Worm (Caenorhabditis elegans) whole organism, L4 larva: Measurements from ENCODE around the gene C27B7.7.

Experiments
- F10B5.3 ChIP-seq: sonication (generic microtip); optimal IDR thresholded peaks from 2 replicates; lab custom pipeline; 2016; ENCODE audit warnings: mild to moderate bottlenecking, missing genetic modification characterization, missing compliant biosample characterization
- F26F4.8 ChIP-seq: fragments of 200-800 bp; sonication (Bioruptor generic); conservative IDR thresholded peaks from 2 replicates; pipeline ENCODE4 v1.3.6; 2022; ENCODE audit warnings: missing genetic modification characterization, missing compliant biosample characterization
- F37D6.2 ChIP-seq: sonication (generic microtip); optimal IDR thresholded peaks from 2 replicates; lab custom pipeline; 2016; ENCODE audit warnings: mild to moderate bottlenecking, missing genetic modification characterization, missing compliant biosample characterization
- R02D3.7 ChIP-seq: fragments of 150-350 bp; sonication (generic microtip); optimal IDR thresholded peaks from 3 replicates; lab custom pipeline; 2014; ENCODE audit warnings: missing biosample characterization, missing genetic modification characterization
- Y105C5A.15 ChIP-seq: fragments of 200-800 bp; sonication (Bioruptor generic); IDR thresholded peaks from 2 replicates; pipeline ENCODE4 v1.3.6; 2022; ENCODE audit warnings: missing genetic modification characterization, missing compliant biosample characterization
- Y5F2A.4 ChIP-seq: fragments of 200-800 bp; sonication (Bioruptor generic); optimal IDR thresholded peaks from 2 replicates; lab custom pipeline; 2018; ENCODE audit warnings: mild to moderate bottlenecking, missing genetic modification characterization, missing compliant biosample characterization
- Y75B8A.6 ChIP-seq: fragments of 200-800 bp; sonication (Bioruptor generic); IDR thresholded peaks from 2 replicates; pipeline ENCODE4 v1.3.6; 2022; ENCODE audit warnings: missing genetic modification reagents, missing genetic modification characterization, missing compliant biosample characterization
- ZK546.5 ChIP-seq, 2 experiments: sonication (generic microtip); optimal IDR thresholded peaks; 2 replicates each; lab custom pipeline; 2017; ENCODE audit warnings: missing biosample characterization in 2 of 2, missing genetic modification characterization in 2 of 2
- arid-1 ChIP-seq: fragments of 200-800 bp; sonication (Bioruptor generic); conservative IDR thresholded peaks from 2 replicates; pipeline ENCODE4 v1.3.6; 2022; ENCODE audit warnings: missing genetic modification reagents, missing genetic modification characterization, missing compliant biosample characterization
- ceh-28 ChIP-seq: fragments of 150-350 bp; optimal IDR thresholded peaks from 2 replicates; lab custom pipeline; 2014; ENCODE audit warnings: missing biosample characterization, missing genetic modification reagents, missing genetic modification characterization
- ceh-32 ChIP-seq: sonication (generic microtip); optimal IDR thresholded peaks from 2 replicates; lab custom pipeline; 2016; ENCODE audit warnings: mild to moderate bottlenecking, missing genetic modification characterization, missing compliant biosample characterization; ENCODE audit not compliant: poor library complexity
- cey-2 ChIP-seq: sonication (generic microtip); optimal IDR thresholded peaks from 3 replicates; lab custom pipeline; 2017; ENCODE audit warnings: missing genetic modification characterization, mild to moderate bottlenecking, missing compliant biosample characterization, antibody characterized with exemption, borderline replicate concordance; ENCODE audit not compliant: insufficient read depth
- daf-16 ChIP-seq, 3 experiments: sonication (generic microtip); optimal IDR thresholded peaks; 2 replicates each; lab custom pipeline; 2016 to 2017; ENCODE audit warnings: missing genetic modification characterization in 3 of 3, missing genetic modification reagents in 3 of 3, mild to moderate bottlenecking in 2 of 3, missing compliant biosample characterization in 2 of 3, missing biosample characterization in 1 of 3, moderate library complexity in 1 of 3
- daf-8 ChIP-seq: fragments of 200-800 bp; sonication (Bioruptor generic); IDR thresholded peaks from 2 replicates; pipeline ENCODE4 v1.3.6; 2022; ENCODE audit warnings: missing genetic modification characterization, missing compliant biosample characterization
- dpl-1 ChIP-seq: fragments of 150-350 bp; optimal IDR thresholded peaks from 2 replicates; lab custom pipeline; 2014; ENCODE audit warnings: missing biosample characterization, missing genetic modification reagents, missing genetic modification characterization
- duxl-1 ChIP-seq: sonication (generic microtip); optimal IDR thresholded peaks from 2 replicates; lab custom pipeline; 2016; ENCODE audit warnings: mild to moderate bottlenecking, missing genetic modification characterization, moderate library complexity, missing compliant biosample characterization; ENCODE audit not compliant: poor library complexity
- dve-1 ChIP-seq: sonication (generic microtip); optimal IDR thresholded peaks from 2 replicates; lab custom pipeline; 2017; ENCODE audit warnings: antibody characterized with exemption, mild to moderate bottlenecking, missing genetic modification characterization, missing compliant biosample characterization; ENCODE audit not compliant: insufficient read depth
- egl-43 ChIP-seq: fragments of 200-800 bp; sonication (Bioruptor generic); IDR thresholded peaks from 2 replicates; pipeline ENCODE4 v1.3.6; 2022; ENCODE audit warnings: missing genetic modification reagents, missing genetic modification characterization, missing compliant biosample characterization
- fos-1 ChIP-seq: fragments of 150-350 bp; optimal IDR thresholded peaks from 2 replicates; lab custom pipeline; 2014; ENCODE audit warnings: missing biosample characterization, missing genetic modification characterization
- hlh-11 ChIP-seq: fragments of 200-800 bp; sonication (Bioruptor generic); optimal IDR thresholded peaks from 2 replicates; lab custom pipeline; 2018; ENCODE audit warnings: mild to moderate bottlenecking, missing genetic modification characterization, missing compliant biosample characterization
- hmg-1.1 ChIP-seq: fragments of 200-800 bp; sonication (Bioruptor generic); IDR thresholded peaks from 2 replicates; pipeline ENCODE4 v1.3.6; 2022; ENCODE audit warnings: missing genetic modification reagents, missing genetic modification characterization, missing compliant biosample characterization
- lim-7 ChIP-seq: fragments of 200-800 bp; sonication (Bioruptor generic); IDR thresholded peaks from 2 replicates; pipeline ENCODE4 v1.3.6; 2022; ENCODE audit warnings: missing genetic modification characterization, missing compliant biosample characterization
- lin-1 ChIP-seq: fragments of 200-800 bp; sonication (Bioruptor generic); IDR thresholded peaks from 2 replicates; pipeline ENCODE4 v1.3.6; 2022; ENCODE audit warnings: missing genetic modification reagents, missing genetic modification characterization, missing compliant biosample characterization
- lin-13 ChIP-seq: fragments of 150-350 bp; optimal IDR thresholded peaks from 2 replicates; lab custom pipeline; 2014; ENCODE audit warnings: missing biosample characterization, missing genetic modification reagents, missing genetic modification characterization
- lir-3 ChIP-seq: sonication (generic microtip); optimal IDR thresholded peaks from 2 replicates; lab custom pipeline; 2016; ENCODE audit warnings: mild to moderate bottlenecking, missing genetic modification characterization, missing compliant biosample characterization
- madf-9 ChIP-seq: fragments of 200-800 bp; sonication (Bioruptor generic); conservative IDR thresholded peaks from 2 replicates; pipeline ENCODE4 v1.3.6; 2022; ENCODE audit warnings: missing genetic modification reagents, missing genetic modification characterization, missing compliant biosample characterization
- mep-1 ChIP-seq: fragments of 150-350 bp; sonication (generic microtip); optimal IDR thresholded peaks from 3 replicates; lab custom pipeline; 2014; ENCODE audit warnings: missing biosample characterization, missing genetic modification characterization
- mes-2 ChIP-seq: sonication (generic microtip); optimal IDR thresholded peaks from 2 replicates; lab custom pipeline; 2016; ENCODE audit warnings: missing genotype, mild to moderate bottlenecking, missing genetic modification characterization, missing compliant biosample characterization; ENCODE audit not compliant: poor library complexity, severe bottlenecking
- nhr-102 ChIP-seq: sonication (generic microtip); optimal IDR thresholded peaks from 2 replicates; lab custom pipeline; 2016; ENCODE audit warnings: mild to moderate bottlenecking, missing genetic modification characterization, moderate library complexity, missing compliant biosample characterization
- nhr-111 ChIP-seq: fragments of 200-800 bp; sonication (Bioruptor generic); optimal IDR thresholded peaks from 2 replicates; lab custom pipeline; 2018; ENCODE audit warnings: mild to moderate bottlenecking, missing genetic modification characterization, missing compliant biosample characterization
- nhr-28 ChIP-seq: fragments of 150-350 bp; optimal IDR thresholded peaks from 2 replicates; lab custom pipeline; 2014; ENCODE audit warnings: missing biosample characterization, missing genetic modification characterization
- nhr-42 ChIP-seq: fragments of 200-800 bp; sonication (Bioruptor generic); IDR thresholded peaks from 2 replicates; pipeline ENCODE4 v1.3.6; 2022; ENCODE audit warnings: missing genetic modification characterization, missing compliant biosample characterization
- nhr-76 ChIP-seq: fragments of 150-350 bp; optimal IDR thresholded peaks from 2 replicates; lab custom pipeline; 2014; ENCODE audit warnings: missing biosample characterization, missing genetic modification characterization
- pha-4 ChIP-seq, 2 experiments: fragments of 150-350 bp in 1 of 2; fragments of 200-800 bp in 1 of 2; sonication (Bioruptor generic) in 1 of 2; IDR thresholded peaks in 1 of 2; optimal IDR thresholded peaks in 1 of 2; 2 replicates each; pipeline versions ENCODE4 v1.3.6 to Lab custom; 2014 to 2022; ENCODE audit warnings: missing genetic modification characterization in 2 of 2, missing genetic modification reagents in 2 of 2, missing biosample characterization in 1 of 2, missing compliant biosample characterization in 1 of 2
- pqm-1 ChIP-seq: sonication (generic microtip); optimal IDR thresholded peaks from 2 replicates; lab custom pipeline; 2017; ENCODE audit warnings: missing biosample characterization, missing genetic modification characterization
- rbr-2 ChIP-seq: sonication (generic microtip); optimal IDR thresholded peaks from 2 replicates; lab custom pipeline; 2016; ENCODE audit warnings: missing genotype, missing genetic modification characterization, missing compliant biosample characterization
- sdz-12 ChIP-seq: fragments of 200-800 bp; sonication (Bioruptor generic); optimal IDR thresholded peaks from 2 replicates; lab custom pipeline; 2018; ENCODE audit warnings: mild to moderate bottlenecking, missing genetic modification characterization, missing compliant biosample characterization
- set-16 ChIP-seq: fragments of 200-800 bp; sonication (Bioruptor generic); IDR thresholded peaks from 2 replicates; pipeline ENCODE4 v1.3.6; 2022; ENCODE audit warnings: missing genetic modification reagents, missing genetic modification characterization, missing compliant biosample characterization
- skn-1 ChIP-seq: fragments of 150-350 bp; optimal IDR thresholded peaks from 2 replicates; lab custom pipeline; 2014; ENCODE audit warnings: missing biosample characterization, missing genetic modification characterization
- unc-130 ChIP-seq: sonication (generic microtip); optimal IDR thresholded peaks from 2 replicates; lab custom pipeline; 2016; ENCODE audit warnings: missing genetic modification reagents, missing genetic modification characterization, missing compliant biosample characterization
- unc-62 ChIP-seq, 3 experiments: fragments of 150-350 bp in 1 of 3; sonication (generic microtip); optimal IDR thresholded peaks in 2 of 3; peaks in 1 of 3; 1 replicate in 1 of 3; 2 replicates in 2 of 3; lab custom pipeline; 2014 to 2017; ENCODE audit warnings: missing biosample characterization in 3 of 3, missing genetic modification characterization in 3 of 3, missing genetic modification reagents in 3 of 3, missing genotype in 1 of 3
- vab-7 ChIP-seq: fragments of 200-800 bp; sonication (Bioruptor generic); IDR thresholded peaks from 2 replicates; pipeline ENCODE4 v1.3.6; 2022; ENCODE audit warnings: missing genetic modification reagents, missing genetic modification characterization, missing compliant biosample characterization
- zag-1 ChIP-seq: fragments of 150-350 bp; optimal IDR thresholded peaks from 2 replicates; lab custom pipeline; 2014; ENCODE audit warnings: missing biosample characterization, missing genetic modification characterization
- zfp-2 ChIP-seq: sonication (generic microtip); optimal IDR thresholded peaks from 2 replicates; lab custom pipeline; 2016; ENCODE audit warnings: mild to moderate bottlenecking, missing genetic modification characterization, missing compliant biosample characterization
- zip-2 ChIP-seq: fragments of 150-350 bp; optimal IDR thresholded peaks from 2 replicates; lab custom pipeline; 2014; ENCODE audit warnings: missing biosample characterization, missing genetic modification characterization

Gene C27B7.7

ce11 chrIV:8906743-8907142, at the start of gene C27B7.7:
Gene C27B7.7 (plus strand): TSS chrIV:8907043.
- TF ChIP-seq unc-62 (GFP tag; optimal IDR thresholded peaks at IDR 0.05 in 1 of 2; lab: Kevin White, UChicago), result peak in 1 of 2 experiments; percentile 67
- no peak for TF ChIP-seq unc-62 (tag; optimal IDR thresholded peaks at IDR 0.05; lab: Kevin White, UChicago)
- no peak for TF ChIP-seq F10B5.3 (tag; lab: Kevin White, UChicago)

DNA sequence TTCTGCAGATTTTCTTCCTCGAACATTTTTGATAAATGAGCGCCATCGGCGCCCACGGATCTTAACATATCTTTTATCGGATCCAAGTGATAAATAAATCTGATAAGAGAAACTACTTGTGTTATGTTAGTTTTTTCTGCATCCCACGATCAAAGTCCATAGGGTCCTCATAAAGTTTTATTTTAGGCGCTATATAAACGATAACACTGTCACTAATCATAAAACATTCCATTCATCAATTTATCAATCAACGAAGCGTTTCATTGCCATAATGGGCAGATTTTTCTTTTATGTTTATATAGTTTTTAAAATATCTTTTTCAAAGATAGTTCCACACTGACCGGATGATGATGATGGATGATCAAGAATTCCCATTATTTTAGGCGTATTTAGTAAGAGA, 42.2 kb upstream of the C27B7.7 start:
- no peak for TF ChIP-seq ZK546.5 (tag; optimal IDR thresholded peaks at IDR 0.05; lab: Kevin White, UChicago)
- no peak for TF ChIP-seq duxl-1 (tag; lab: Kevin White, UChicago)
- no peak for TF ChIP-seq ceh-28 (tag; lab: Kevin White, UChicago)
- TF ChIP-seq lir-3 (tag; lab: Kevin White, UChicago), result no peak
- no peak for TF ChIP-seq hlh-11
- TF ChIP-seq mes-2 (tag; lab: Kevin White, UChicago), result no peak
- no peak for TF ChIP-seq R02D3.7
- no peak for TF ChIP-seq zfp-2 (tag; lab: Kevin White, UChicago)
- no peak for TF ChIP-seq nhr-111 (GFP tag; lab: Kevin White, UChicago)
- no peak for TF ChIP-seq F37D6.2
- TF ChIP-seq arid-1 (GFP tag; lab: Robert Waterston, UW), result no peak
- no peak for TF ChIP-seq F26F4.8 (GFP tag; lab: Robert Waterston, UW)
- no peak for TF ChIP-seq Y105C5A.15
- TF ChIP-seq rbr-2, result no peak
- peak in 1 of 2 experiments; percentile 13 for TF ChIP-seq daf-16 (GFP tag; optimal IDR thresholded peaks at IDR 0.05; lab: Kevin White, UChicago)
- TF ChIP-seq daf-16 (tag; optimal IDR thresholded peaks at IDR 0.05; lab: Kevin White, UChicago), result no peak
- TF ChIP-seq unc-62 (GFP tag; optimal IDR thresholded peaks at IDR 0.05 in 1 of 2; lab: Kevin White, UChicago), result peak in 1 of 2 experiments; percentile 98
- no peak for TF ChIP-seq unc-62 (tag; optimal IDR thresholded peaks at IDR 0.05; lab: Kevin White, UChicago)
- TF ChIP-seq nhr-28, result peak; percentile 41
- no peak for TF ChIP-seq daf-8 (GFP tag; lab: Robert Waterston, UW)
- TF ChIP-seq zip-2, result no peak
- no peak for TF ChIP-seq nhr-76 (tag; lab: Kevin White, UChicago)
- TF ChIP-seq cey-2 (tag; lab: Kevin White, UChicago), result peak; percentile 13
- no peak for TF ChIP-seq dve-1 (tag; lab: Kevin White, UChicago)
- no peak for TF ChIP-seq lim-7
- TF ChIP-seq set-16 (GFP tag; lab: Robert Waterston, UW), result no peak
- TF ChIP-seq lin-13, result no peak
- TF ChIP-seq Y5F2A.4 (GFP tag; lab: Kevin White, UChicago), result no peak
- TF ChIP-seq skn-1 (tag; lab: Kevin White, UChicago), result no peak
- TF ChIP-seq nhr-102 (tag; lab: Kevin White, UChicago), result no peak
- TF ChIP-seq Y75B8A.6 (GFP tag; lab: Robert Waterston, UW), result no peak
- no peak for TF ChIP-seq mep-1 (tag; lab: Kevin White, UChicago)
- TF ChIP-seq, all 104 proteins: peak for 4

DNA sequence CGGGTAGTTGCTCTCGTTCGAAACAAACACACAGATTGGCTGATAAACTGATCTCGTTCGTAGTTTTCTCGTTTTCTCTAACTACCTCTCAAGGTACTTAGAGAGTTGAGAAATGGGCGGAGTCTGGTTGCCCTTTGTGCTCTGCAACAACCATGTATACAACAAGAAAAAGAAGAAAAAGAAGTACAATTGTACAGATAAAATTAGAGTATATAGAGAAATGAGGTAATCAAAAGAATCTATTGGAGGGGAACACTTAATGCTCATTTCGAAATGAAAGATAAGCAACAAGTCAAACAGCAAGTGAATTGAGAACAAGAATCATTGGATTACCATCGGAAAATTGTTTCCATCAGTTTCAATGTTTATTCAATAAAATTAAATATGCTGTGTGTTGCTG, 41.5 kb upstream of the C27B7.7 start, which contains the start of gene C09G9.1:
Gene C09G9.1, minus strand, starts transcription at position 143 of the 400 bp plus-strand sequence.
- TF ChIP-seq ceh-32 (tag; lab: Kevin White, UChicago), result no peak
- no peak for TF ChIP-seq nhr-111 (GFP tag; lab: Kevin White, UChicago)
- TF ChIP-seq lin-1 (GFP tag; lab: Robert Waterston, UW), result no peak
- no peak for TF ChIP-seq hmg-1.1 (GFP tag; lab: Robert Waterston, UW)
- TF ChIP-seq nhr-28, result peak; percentile 51
- TF ChIP-seq ZK546.5 (tag; optimal IDR thresholded peaks at IDR 0.05; lab: Kevin White, UChicago), result no peak
- TF ChIP-seq dve-1 (tag; lab: Kevin White, UChicago), result peak; percentile 40
- no peak for TF ChIP-seq ceh-28 (tag; lab: Kevin White, UChicago)
- TF ChIP-seq pqm-1 (tag; lab: Kevin White, UChicago), result peak; percentile 67
- no peak for TF ChIP-seq madf-9 (GFP tag; lab: Robert Waterston, UW)
- no peak for TF ChIP-seq sdz-12 (GFP tag; lab: Kevin White, UChicago)
- no peak for TF ChIP-seq egl-43
- TF ChIP-seq fos-1 (tag; lab: Kevin White, UChicago), result no peak
- no peak for TF ChIP-seq dpl-1 (GFP tag; lab: Kevin White, UChicago)
- no peak for TF ChIP-seq pha-4 (GFP tag; IDR thresholded peaks at IDR 0.05; lab: Robert Waterston, UW)
- TF ChIP-seq pha-4 (tag; optimal IDR thresholded peaks at IDR 0.05; lab: Kevin White, UChicago), result no peak
- TF ChIP-seq lin-13, result no peak
- TF ChIP-seq vab-7 (GFP tag; lab: Robert Waterston, UW), result no peak
- peak in 1 of 2 experiments; percentile 51 for TF ChIP-seq unc-62 (GFP tag; optimal IDR thresholded peaks at IDR 0.05 in 1 of 2; lab: Kevin White, UChicago)
- TF ChIP-seq unc-62 (tag; optimal IDR thresholded peaks at IDR 0.05; lab: Kevin White, UChicago), result no peak
- TF ChIP-seq Y105C5A.15, result no peak
- no peak for TF ChIP-seq zag-1 (tag; lab: Kevin White, UChicago)
- no peak for TF ChIP-seq nhr-42 (GFP tag; lab: Robert Waterston, UW)
- no peak for TF ChIP-seq unc-130 (GFP tag; lab: Kevin White, UChicago)
